Fruit fly (Drosophila melanogaster) whole organism, embryonic: ENCODE measurements around the gene CG9737.

Experiments used
- CG1024 ChIP-seq: fragments of 200-800 bp; sonication (Bioruptor generic); IDR thresholded peaks from 2 replicates; pipeline ENCODE4 v1.3.6; 2022; ENCODE audit warnings: missing biosample characterization, missing genetic modification characterization
- CG12219 ChIP-seq: fragments of 200-800 bp; sonication (Bioruptor generic); optimal IDR thresholded peaks from 3 replicates; lab custom pipeline; 2018; ENCODE audit warnings: missing biosample characterization, mild to moderate bottlenecking, missing genetic modification characterization
- CG12391 ChIP-seq: fragments of 200-800 bp; sonication (Bioruptor generic); optimal IDR thresholded peaks from 3 replicates; lab custom pipeline; 2018; ENCODE audit warnings: missing biosample characterization, mild to moderate bottlenecking, missing genetic modification characterization, moderate library complexity
- CG15073 ChIP-seq: fragments of 200-800 bp; sonication (Bioruptor generic); optimal IDR thresholded peaks from 2 replicates; lab custom pipeline; 2016; ENCODE audit warnings: missing biosample characterization, missing genetic modification characterization
- CG15696 ChIP-seq: fragments of 200-800 bp; sonication (Bioruptor generic); optimal IDR thresholded peaks from 2 replicates; lab custom pipeline; 2019; ENCODE audit warnings: missing biosample characterization, mild to moderate bottlenecking, missing genetic modification characterization, moderate library complexity
- CG1647 ChIP-seq: fragments of 200-800 bp; sonication (Bioruptor generic); optimal IDR thresholded peaks from 3 replicates; lab custom pipeline; 2016; ENCODE audit warnings: missing biosample characterization, missing genetic modification characterization
- CG17568 ChIP-seq: fragments of 200-800 bp; sonication (Bioruptor generic); optimal IDR thresholded peaks from 2 replicates; lab custom pipeline; 2018; ENCODE audit warnings: missing biosample characterization, mild to moderate bottlenecking, missing genetic modification characterization, moderate library complexity
- CG31365 ChIP-seq: fragments of 200-800 bp; sonication (Bioruptor generic); optimal IDR thresholded peaks from 2 replicates; lab custom pipeline; 2018; ENCODE audit warnings: missing biosample characterization, mild to moderate bottlenecking, missing genetic modification characterization
- CG33213 ChIP-seq: fragments of 200-800 bp; sonication (Bioruptor generic); optimal IDR thresholded peaks from 3 replicates; lab custom pipeline; 2016; ENCODE audit warnings: missing biosample characterization, missing genetic modification characterization
- CG4707 ChIP-seq: fragments of 200-800 bp; sonication (Bioruptor generic); optimal IDR thresholded peaks from 2 replicates; lab custom pipeline; 2018; ENCODE audit warnings: missing biosample characterization, mild to moderate bottlenecking, missing genetic modification characterization, moderate library complexity
- CG5245 ChIP-seq: fragments of 200-800 bp; sonication (Bioruptor generic); optimal IDR thresholded peaks from 3 replicates; lab custom pipeline; 2016; ENCODE audit warnings: missing biosample characterization, missing genetic modification characterization
- CG7372 ChIP-seq: fragments of 200-800 bp; sonication (Bioruptor generic); IDR thresholded peaks from 2 replicates; pipeline ENCODE4 v1.3.6; 2022; ENCODE audit warnings: missing biosample characterization, missing genetic modification characterization
- CG7839 ChIP-seq: fragments of 200-800 bp; sonication (Bioruptor generic); optimal IDR thresholded peaks from 3 replicates; lab custom pipeline; 2018; ENCODE audit warnings: missing biosample characterization, mild to moderate bottlenecking, missing genetic modification characterization, moderate library complexity
- CG9609 ChIP-seq: fragments of 200-800 bp; sonication (Bioruptor generic); optimal IDR thresholded peaks from 3 replicates; lab custom pipeline; 2016; ENCODE audit warnings: missing biosample characterization, missing genetic modification characterization
- CG9876 ChIP-seq: fragments of 200-800 bp; sonication (Bioruptor generic); optimal IDR thresholded peaks from 2 replicates; lab custom pipeline; 2016; ENCODE audit warnings: missing biosample characterization, missing genetic modification characterization
- CG9932 ChIP-seq: fragments of 200-800 bp; sonication (Bioruptor generic); IDR thresholded peaks from 2 replicates; pipeline ENCODE4 v1.3.6; 2022; ENCODE audit warnings: missing biosample characterization, missing genetic modification characterization
- D ChIP-seq, 2 experiments: fragments of 200-800 bp in 1 of 2; fragments of >200 bp in 1 of 2; sonication (Bioruptor generic) in 1 of 2; optimal IDR thresholded peaks; 2 replicates in 1 of 2; 3 replicates in 1 of 2; lab custom pipeline; 2017; ENCODE audit warnings: mild to moderate bottlenecking in 1 of 2, missing biosample characterization in 1 of 2, missing genetic modification characterization in 1 of 2, missing genetic modification reagents in 1 of 2
- Dek ChIP-seq: fragments of 200-800 bp; sonication (Bioruptor generic); optimal IDR thresholded peaks from 3 replicates; lab custom pipeline; 2019; ENCODE audit warnings: missing biosample characterization, mild to moderate bottlenecking, missing genetic modification characterization, moderate library complexity
- GATAe ChIP-seq: fragments of 200-800 bp; sonication (Bioruptor generic); conservative IDR thresholded peaks from 2 replicates; pipeline ENCODE4 v1.3.6; 2022; ENCODE audit warnings: missing biosample characterization, missing genetic modification characterization
- HmgD ChIP-seq: fragments of 200-800 bp; sonication (Bioruptor generic); optimal IDR thresholded peaks from 3 replicates; lab custom pipeline; 2016; ENCODE audit warnings: missing biosample characterization, missing genetic modification characterization
- Hsf ChIP-seq: fragments of 200-800 bp; sonication (Bioruptor generic); optimal IDR thresholded peaks from 3 replicates; lab custom pipeline; 2016; ENCODE audit warnings: missing biosample characterization, missing genetic modification characterization
- Lhr ChIP-seq: fragments of 200-800 bp; sonication (Bioruptor generic); optimal IDR thresholded peaks from 3 replicates; lab custom pipeline; 2017; ENCODE audit warnings: mild to moderate bottlenecking, missing biosample characterization, missing genetic modification reagents, missing genetic modification characterization
- Lpt ChIP-seq: fragments of >200 bp; optimal IDR thresholded peaks from 2 replicates; lab custom pipeline; 2018; ENCODE audit warnings: missing biosample characterization, missing genetic modification characterization
- MESR4 ChIP-seq: fragments of 200-800 bp; sonication (Bioruptor generic); optimal IDR thresholded peaks from 2 replicates; lab custom pipeline; 2018; ENCODE audit warnings: missing biosample characterization, mild to moderate bottlenecking, missing genetic modification characterization, moderate library complexity
- NFAT ChIP-seq: fragments of 200-800 bp; sonication (Bioruptor generic); IDR thresholded peaks from 2 replicates; pipeline ENCODE4 v1.3.6; 2022; ENCODE audit warnings: missing biosample characterization, missing genetic modification characterization
- Poxn ChIP-seq: fragments of 200-800 bp; sonication (Bioruptor generic); IDR thresholded peaks from 2 replicates; pipeline ENCODE4 v1.3.6; 2022; ENCODE audit warnings: missing biosample characterization, missing genetic modification characterization
- Rx ChIP-seq: fragments of 200-800 bp; sonication (Bioruptor generic); IDR thresholded peaks from 2 replicates; pipeline ENCODE4 v1.3.6; 2022; ENCODE audit warnings: missing biosample characterization, missing genetic modification characterization
- Sin3A ChIP-seq: fragments of >200 bp; optimal IDR thresholded peaks from 2 replicates; lab custom pipeline; 2018
- Six4 ChIP-seq: fragments of 200-800 bp; sonication (Bioruptor generic); optimal IDR thresholded peaks from 2 replicates; lab custom pipeline; 2016; ENCODE audit warnings: missing biosample characterization, missing genetic modification characterization
- Ssrp ChIP-seq: fragments of 200-800 bp; sonication (Bioruptor generic); optimal IDR thresholded peaks from 2 replicates; lab custom pipeline; 2018; ENCODE audit warnings: missing biosample characterization, mild to moderate bottlenecking, missing genetic modification characterization, moderate library complexity
- al ChIP-seq: fragments of 200-800 bp; sonication (Bioruptor generic); IDR thresholded peaks from 2 replicates; pipeline ENCODE4 v1.3.6; 2022; ENCODE audit warnings: missing biosample characterization, missing genetic modification characterization
- aop ChIP-seq: fragments of 200-800 bp; sonication (Bioruptor generic); IDR thresholded peaks from 2 replicates; pipeline ENCODE4 v1.3.6; 2022; ENCODE audit warnings: missing biosample characterization, missing genetic modification characterization
- ash1 ChIP-seq: fragments of 200-800 bp; sonication (Bioruptor generic); optimal IDR thresholded peaks from 2 replicates; lab custom pipeline; 2018; ENCODE audit warnings: missing biosample characterization, mild to moderate bottlenecking, missing genetic modification characterization
- bbx ChIP-seq: fragments of 200-800 bp; sonication (Bioruptor generic); IDR thresholded peaks from 2 replicates; pipeline ENCODE4 v1.3.6; 2022; ENCODE audit warnings: missing biosample characterization, missing genetic modification characterization; ENCODE audit not compliant: partially characterized antibody
- dpn ChIP-seq, 2 experiments: fragments of 200-800 bp; sonication (Bioruptor generic); optimal IDR thresholded peaks; 3 replicates each; lab custom pipeline; 2016; ENCODE audit warnings: missing biosample characterization in 2 of 2, missing genetic modification characterization in 2 of 2
- grn ChIP-seq: fragments of 200-800 bp; sonication (Bioruptor generic); optimal IDR thresholded peaks from 3 replicates; lab custom pipeline; 2017; ENCODE audit warnings: missing biosample characterization, missing genetic modification characterization
- hb ChIP-seq: fragments of 200-800 bp; sonication (Bioruptor generic); IDR thresholded peaks from 3 replicates; pipeline ENCODE4 v1.3.6; 2022; ENCODE audit warnings: missing biosample characterization, missing genetic modification characterization; ENCODE audit not compliant: partially characterized antibody
- kay ChIP-seq: fragments of 200-800 bp; sonication (Bioruptor generic); optimal IDR thresholded peaks from 2 replicates; lab custom pipeline; 2016; ENCODE audit warnings: missing biosample characterization, missing genetic modification characterization
- kni ChIP-seq: fragments of 200-800 bp; sonication (Bioruptor generic); optimal IDR thresholded peaks from 3 replicates; lab custom pipeline; 2017; ENCODE audit warnings: mild to moderate bottlenecking, missing biosample characterization, missing genetic modification reagents, missing genetic modification characterization
- knrl ChIP-seq: fragments of 200-800 bp; sonication (Bioruptor generic); IDR thresholded peaks from 3 replicates; pipeline ENCODE4 v1.3.6; 2022; ENCODE audit warnings: missing biosample characterization, missing genetic modification characterization; ENCODE audit not compliant: partially characterized antibody
- lov ChIP-seq, 2 experiments: fragments of 200-800 bp in 1 of 2; fragments of >200 bp in 1 of 2; sonication (Bioruptor generic) in 1 of 2; IDR thresholded peaks in 1 of 2; optimal IDR thresholded peaks in 1 of 2; 2 replicates in 1 of 2; 3 replicates in 1 of 2; pipeline versions ENCODE4 v1.3.6 to Lab custom; 2017 to 2022; ENCODE audit warnings: missing biosample characterization in 1 of 2, missing genetic modification characterization in 1 of 2
- mld ChIP-seq: fragments of 200-800 bp; sonication (Bioruptor generic); IDR thresholded peaks from 3 replicates; pipeline ENCODE4 v1.3.6; 2022; ENCODE audit warnings: missing biosample characterization, missing genetic modification characterization; ENCODE audit not compliant: partially characterized antibody
- nau ChIP-seq: fragments of 200-800 bp; sonication (Bioruptor generic); optimal IDR thresholded peaks from 3 replicates; lab custom pipeline; 2017; ENCODE audit warnings: missing biosample characterization, mild to moderate bottlenecking, missing genetic modification characterization, missing genetic modification reagents
- pum ChIP-seq: fragments of 200-800 bp; sonication (Bioruptor generic); optimal IDR thresholded peaks from 2 replicates; lab custom pipeline; 2016; ENCODE audit warnings: missing biosample characterization, missing genetic modification characterization
- tin ChIP-seq: fragments of 200-800 bp; sonication (Bioruptor generic); optimal IDR thresholded peaks from 3 replicates; lab custom pipeline; 2016; ENCODE audit warnings: missing biosample characterization, missing genetic modification characterization
- unpg ChIP-seq: fragments of 200-800 bp; sonication (Bioruptor generic); optimal IDR thresholded peaks from 3 replicates; lab custom pipeline; 2018; ENCODE audit warnings: missing biosample characterization, mild to moderate bottlenecking, missing genetic modification characterization, moderate library complexity
- zen ChIP-seq: fragments of 200-800 bp; sonication (Bioruptor generic); optimal IDR thresholded peaks from 3 replicates; lab custom pipeline; 2018; ENCODE audit warnings: missing biosample characterization, mild to moderate bottlenecking, missing genetic modification characterization, moderate library complexity
- zfh1 ChIP-seq: fragments of 200-800 bp; sonication (Bioruptor generic); IDR thresholded peaks from 3 replicates; pipeline ENCODE4 v1.3.6; 2022; ENCODE audit warnings: missing biosample characterization, missing genetic modification characterization

Gene CG9737

DNA sequence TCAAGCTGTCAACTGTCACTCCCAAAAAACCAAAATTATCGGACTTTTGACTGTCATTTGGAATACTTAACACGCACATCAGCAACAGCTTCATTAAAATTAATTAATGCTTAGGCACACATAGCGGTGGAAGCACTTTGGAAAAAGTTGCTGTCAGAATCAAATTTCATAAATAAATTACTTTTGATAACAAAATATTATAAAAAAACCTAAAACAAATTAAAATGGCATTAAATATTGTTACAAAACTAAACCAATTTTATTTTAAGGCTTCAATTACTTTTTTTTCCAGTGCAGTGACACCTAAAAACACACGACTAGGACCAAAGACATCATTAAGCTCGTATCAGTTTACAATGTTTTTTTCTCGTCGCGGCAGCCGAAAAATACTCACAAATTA, 13.1 kb upstream of the CG9737 start (continued):
- TF ChIP-seq bbx (GFP tag; lab: Robert Waterston, UW) (no peak), CG33213 (GFP tag; lab: Kevin White, UChicago) (no peak), Dek (tag; lab: Kevin White, UChicago) (no peak), knrl (no peak), CG15696 (no peak), CG9876 (GFP tag; lab: Kevin White, UChicago) (no peak), CG5245 (no peak), CG4707 (GFP tag; lab: Kevin White, UChicago) (no peak), lov (optimal IDR thresholded peaks at IDR 0.05; lab: Kevin White, UChicago) (no peak), lov (GFP tag; IDR thresholded peaks at IDR 0.05; lab: Robert Waterston, UW) (no peak), ash1 (no peak), Rx (GFP tag; lab: Robert Waterston, UW) (no peak), aop (GFP tag; lab: Robert Waterston, UW) (no peak), GATAe (GFP tag; lab: Robert Waterston, UW) (no peak), MESR4 (GFP tag; lab: Kevin White, UChicago) (no peak), Poxn (GFP tag; lab: Robert Waterston, UW) (no peak)

dm6 chr3R:30255255-30256121, 12.4 kb upstream of the CG9737 start:
- TF ChIP-seq CG9932 (GFP tag; lab: Robert Waterston, UW) (no peak), nau (no peak), Lpt (GFP tag; lab: Kevin White, UChicago) (no peak), CG7372 (GFP tag; lab: Robert Waterston, UW) (no peak), zen (tag; lab: Kevin White, UChicago) (no peak), dpn (GFP tag; optimal IDR thresholded peaks at IDR 0.05; lab: Kevin White, UChicago) (no peak), NFAT (no peak), CG1024 (0 out of 2 replicates have a peak, but pooled peaks have one; percentile 3), Ssrp (tag; lab: Kevin White, UChicago) (no peak), Hsf (GFP tag; lab: Kevin White, UChicago) (no peak), mld (GFP tag; lab: Robert Waterston, UW) (no peak), CG31365 (tag; lab: Kevin White, UChicago) (no peak), HmgD (no peak), CG12391 (tag; lab: Kevin White, UChicago) (peak; percentile 14), Lhr (GFP tag; lab: Kevin White, UChicago) (no peak), al (GFP tag; lab: Robert Waterston, UW) (no peak), kay (GFP tag; lab: Kevin White, UChicago) (no peak), unpg (GFP tag; lab: Kevin White, UChicago) (peak; percentile 21), kni (GFP tag; lab: Kevin White, UChicago) (no peak), CG15073 (GFP tag; lab: Kevin White, UChicago) (no peak), D (optimal IDR thresholded peaks at IDR 0.05; lab: Kevin White, UChicago) (no peak), D (GFP tag; optimal IDR thresholded peaks at IDR 0.05; lab: Kevin White, UChicago) (no peak), Sin3A (lab: Kevin White, UChicago) (no peak), hb (GFP tag; lab: Robert Waterston, UW) (0 out of 3 replicates have a peak, but pooled peaks have one; percentile 33), CG7839 (no peak), pum (no peak), CG12219 (peak; percentile 1), CG9609 (GFP tag; lab: Kevin White, UChicago) (no peak), CG1647 (no peak), Six4 (GFP tag; lab: Kevin White, UChicago) (no peak), CG17568 (GFP tag; lab: Kevin White, UChicago) (peak; percentile 63), zfh1 (GFP tag; lab: Robert Waterston, UW) (peak; percentile 72), grn (GFP tag; lab: Kevin White, UChicago) (no peak), tin (GFP tag; lab: Kevin White, UChicago) (no peak)
